Worm (Caenorhabditis elegans) whole organism, mixed stage, embryonic: Measurements from ENCODE around the gene F57A8.6.
A peak's percentile ranks its signal among the peaks of the same experiment; 100 is the strongest.

Source experiments
- M03D4.4 ChIP-seq: sonication (generic microtip); optimal IDR thresholded peaks from 2 replicates; lab custom pipeline; 2017; ENCODE audit warnings: mild to moderate bottlenecking, missing genetic modification characterization, missing compliant biosample characterization
- bed-3 ChIP-seq: fragments of 200-800 bp; sonication (Bioruptor generic); optimal IDR thresholded peaks from 3 replicates; lab custom pipeline; 2018; ENCODE audit warnings: mild to moderate bottlenecking, missing genetic modification characterization, moderate library complexity, missing compliant biosample characterization
- blmp-1 ChIP-seq: fragments of 150-350 bp; optimal IDR thresholded peaks from 2 replicates; lab custom pipeline; 2014; ENCODE audit warnings: missing biosample characterization, missing genetic modification characterization
- ceh-39 ChIP-seq: fragments of 150-350 bp; optimal IDR thresholded peaks from 2 replicates; lab custom pipeline; 2014; ENCODE audit warnings: missing biosample characterization, missing genetic modification characterization
- ceh-43 ChIP-seq: fragments of 200-800 bp; sonication (Bioruptor generic); optimal IDR thresholded peaks from 2 replicates; lab custom pipeline; 2018; ENCODE audit warnings: mild to moderate bottlenecking, missing genetic modification characterization, moderate library complexity, missing compliant biosample characterization
- ceh-83 ChIP-seq: fragments of 200-800 bp; sonication (Bioruptor generic); optimal IDR thresholded peaks from 2 replicates; lab custom pipeline; 2018; ENCODE audit warnings: mild to moderate bottlenecking, missing genetic modification characterization, missing compliant biosample characterization
- ces-1 ChIP-seq: fragments of 150-350 bp; optimal IDR thresholded peaks from 2 replicates; lab custom pipeline; 2014; ENCODE audit warnings: missing biosample characterization, missing genetic modification reagents, missing genetic modification characterization
- cnd-1 ChIP-seq: fragments of 200-800 bp; sonication (Bioruptor generic); optimal IDR thresholded peaks from 2 replicates; lab custom pipeline; 2018; ENCODE audit warnings: mild to moderate bottlenecking, missing genetic modification characterization, missing compliant biosample characterization
- drap-1 ChIP-seq: fragments of 200-800 bp; sonication (Bioruptor generic); optimal IDR thresholded peaks from 3 replicates; lab custom pipeline; 2018; ENCODE audit warnings: mild to moderate bottlenecking, missing genetic modification characterization, missing compliant biosample characterization
- elt-1 ChIP-seq: sonication (generic microtip); optimal IDR thresholded peaks from 2 replicates; lab custom pipeline; 2017; ENCODE audit warnings: missing genetic modification characterization, mild to moderate bottlenecking, missing compliant biosample characterization, antibody characterized with exemption, moderate library complexity, borderline replicate concordance; ENCODE audit not compliant: insufficient read depth
- elt-3 ChIP-seq: fragments of 150-350 bp; optimal IDR thresholded peaks from 2 replicates; lab custom pipeline; 2014; ENCODE audit warnings: missing biosample characterization, missing genetic modification characterization
- ham-2 ChIP-seq: fragments of 200-800 bp; sonication (Bioruptor generic); optimal IDR thresholded peaks from 2 replicates; lab custom pipeline; 2018; ENCODE audit warnings: mild to moderate bottlenecking, missing genetic modification characterization, missing compliant biosample characterization
- hlh-1 ChIP-seq: fragments of 150-350 bp; optimal IDR thresholded peaks from 2 replicates; lab custom pipeline; 2014; ENCODE audit warnings: missing biosample characterization, missing genetic modification reagents, missing genetic modification characterization
- lin-13 ChIP-seq: fragments of 150-350 bp; optimal IDR thresholded peaks from 2 replicates; lab custom pipeline; 2014; ENCODE audit warnings: missing biosample characterization, missing genetic modification characterization
- lin-32 ChIP-seq: fragments of 200-800 bp; sonication (Bioruptor generic); optimal IDR thresholded peaks from 2 replicates; lab custom pipeline; 2018; ENCODE audit warnings: mild to moderate bottlenecking, missing genetic modification characterization, missing compliant biosample characterization
- lsy-2 ChIP-seq: fragments of 150-350 bp; optimal IDR thresholded peaks from 2 replicates; lab custom pipeline; 2014; ENCODE audit warnings: missing biosample characterization, missing genetic modification characterization
- mab-5 ChIP-seq: fragments of 150-350 bp; optimal IDR thresholded peaks from 2 replicates; lab custom pipeline; 2014; ENCODE audit warnings: missing biosample characterization, missing genetic modification characterization
- mep-1 ChIP-seq: fragments of 150-350 bp; optimal IDR thresholded peaks from 2 replicates; lab custom pipeline; 2017; ENCODE audit warnings: missing biosample characterization, missing genetic modification reagents, missing genetic modification characterization, inconsistent platforms
- mls-2 ChIP-seq: sonication (generic microtip); optimal IDR thresholded peaks from 2 replicates; lab custom pipeline; 2016; ENCODE audit warnings: mild to moderate bottlenecking, missing genetic modification characterization, moderate library complexity, missing compliant biosample characterization
- nhr-12 ChIP-seq: fragments of 150-350 bp; optimal IDR thresholded peaks from 2 replicates; lab custom pipeline; 2014; ENCODE audit warnings: missing biosample characterization, missing genetic modification characterization
- nhr-2 ChIP-seq: fragments of 150-350 bp; optimal IDR thresholded peaks from 2 replicates; lab custom pipeline; 2014; ENCODE audit warnings: missing biosample characterization, missing genetic modification characterization
- nhr-237 ChIP-seq: fragments of 150-350 bp; optimal IDR thresholded peaks from 2 replicates; lab custom pipeline; 2014; ENCODE audit warnings: missing biosample characterization, missing genetic modification characterization
- nhr-28 ChIP-seq: fragments of 150-350 bp; optimal IDR thresholded peaks from 2 replicates; lab custom pipeline; 2014; ENCODE audit warnings: missing biosample characterization, missing genetic modification characterization
- nhr-76 ChIP-seq: sonication (generic microtip); optimal IDR thresholded peaks from 2 replicates; lab custom pipeline; 2017; ENCODE audit warnings: missing biosample characterization, missing genetic modification characterization
- pha-4 ChIP-seq: fragments of 150-350 bp; optimal IDR thresholded peaks from 2 replicates; lab custom pipeline; 2018; ENCODE audit warnings: missing biosample characterization, missing genetic modification reagents, missing genetic modification characterization
- sptf-1 ChIP-seq: sonication (generic microtip); optimal IDR thresholded peaks from 2 replicates; lab custom pipeline; 2017; ENCODE audit warnings: mild to moderate bottlenecking, missing genetic modification characterization, moderate library complexity, missing compliant biosample characterization
- unc-120 ChIP-seq: sonication (generic microtip); optimal IDR thresholded peaks from 2 replicates; lab custom pipeline; 2017; ENCODE audit warnings: missing genetic modification characterization, missing compliant biosample characterization; ENCODE audit not compliant: poor library complexity, severe bottlenecking
- unc-62 ChIP-seq: fragments of 150-350 bp; optimal IDR thresholded peaks from 2 replicates; lab custom pipeline; 2014; ENCODE audit warnings: missing biosample characterization, missing genetic modification reagents, missing genetic modification characterization
- zip-8 ChIP-seq: fragments of 150-350 bp; optimal IDR thresholded peaks from 2 replicates; lab custom pipeline; 2014; ENCODE audit warnings: missing biosample characterization, missing genetic modification characterization

Gene F57A8.6

ce11 chrV:10041484-10041883 is 32.2 kb downstream of the F57A8.6 start:
- TF ChIP-seq ceh-39 (no peak), sptf-1 (tag; lab: Kevin White, UChicago) (peak; percentile 63)
- TF ChIP-seq, all 35 proteins: peak for 1

DNA sequence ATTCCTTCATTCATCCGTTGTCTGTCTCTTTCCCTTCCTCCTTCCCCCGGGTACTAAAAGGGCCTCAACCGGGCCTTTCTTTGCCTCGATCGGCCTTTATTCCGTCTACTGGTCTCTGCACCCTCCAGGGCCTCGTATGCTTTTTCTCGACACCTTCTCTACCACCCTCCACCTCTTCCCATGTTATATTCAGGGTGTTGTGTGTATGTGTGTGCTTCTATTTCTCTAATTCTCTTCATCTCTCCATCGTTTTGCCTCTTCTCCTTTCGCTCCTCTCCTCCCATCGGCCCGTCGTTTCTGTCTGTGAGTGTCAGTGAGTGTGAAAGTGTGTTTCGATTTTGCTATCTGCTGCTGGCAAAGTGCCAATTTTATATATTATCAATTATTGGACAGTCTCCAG is 33.9 kb downstream of the F57A8.6 start:
- TF ChIP-seq elt-3 (tag; lab: Kevin White, UChicago), result no peak
- TF ChIP-seq bed-3 (GFP tag; lab: Kevin White, UChicago), result peak; percentile 20
- no peak for TF ChIP-seq ceh-43 (GFP tag; lab: Kevin White, UChicago)
- peak; percentile 22 for TF ChIP-seq pha-4 (tag; lab: Kevin White, UChicago)
- peak; percentile 18 for TF ChIP-seq drap-1 (GFP tag; lab: Kevin White, UChicago)
- peak; percentile 60 for TF ChIP-seq hlh-1
- TF ChIP-seq blmp-1 (tag; lab: Kevin White, UChicago), result no peak
- peak; percentile 68 for TF ChIP-seq sptf-1 (tag; lab: Kevin White, UChicago)
- peak; percentile 29 for TF ChIP-seq ceh-39
- peak; percentile 11 for TF ChIP-seq cnd-1 (tag; lab: Kevin White, UChicago)
- TF ChIP-seq unc-62, result peak; percentile 49
- TF ChIP-seq ham-2 (GFP tag; lab: Kevin White, UChicago), result peak; percentile 41
- TF ChIP-seq nhr-237 (tag; lab: Kevin White, UChicago), result peak; percentile 15
- TF ChIP-seq nhr-76 (tag; lab: Kevin White, UChicago), result no peak
- TF ChIP-seq mab-5 (tag; lab: Kevin White, UChicago), result no peak
- TF ChIP-seq M03D4.4 (tag; lab: Kevin White, UChicago), result peak; percentile 10
- TF ChIP-seq mep-1 (tag; lab: Kevin White, UChicago), result peak; percentile 50
- TF ChIP-seq mls-2 (tag; lab: Kevin White, UChicago), result peak; percentile 63
- TF ChIP-seq nhr-28, result no peak
- TF ChIP-seq nhr-2 (tag; lab: Kevin White, UChicago), result peak; percentile 67
- TF ChIP-seq lsy-2, result peak; percentile 74
- TF ChIP-seq lin-13 (tag; lab: Kevin White, UChicago), result peak; percentile 69
- peak; percentile 78 for TF ChIP-seq unc-120 (tag; lab: Kevin White, UChicago)
- TF ChIP-seq ces-1 (GFP tag; lab: Kevin White, UChicago), result peak; percentile 58

DNA sequence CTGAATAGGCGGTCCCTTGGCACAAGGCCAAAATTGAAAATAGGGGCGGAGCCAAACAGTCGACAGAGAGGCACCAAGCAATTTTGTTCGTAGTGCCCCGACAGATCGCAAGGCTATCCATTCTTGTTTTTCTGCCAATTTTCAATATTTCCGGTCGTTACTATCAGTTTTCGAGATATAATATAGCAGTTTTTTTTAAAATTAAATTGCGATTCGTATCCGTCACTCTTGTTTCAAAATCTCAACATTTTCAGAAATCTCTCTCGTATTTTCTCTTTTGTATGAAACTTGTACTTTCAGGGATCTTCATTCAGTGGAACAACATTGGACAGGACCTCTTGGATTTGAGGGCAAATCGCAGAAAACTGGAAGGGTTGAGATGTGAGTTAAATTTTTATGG is 36.7 kb downstream of the F57A8.6 start, which contains the start of gene F57A8.1:
Gene F57A8.1, plus strand, starts transcription at position 301 of the 400 bp plus-strand sequence.
- TF ChIP-seq ces-1 (GFP tag; lab: Kevin White, UChicago) (no peak), nhr-237 (tag; lab: Kevin White, UChicago) (no peak), sptf-1 (tag; lab: Kevin White, UChicago) (no peak)
- TF ChIP-seq, all 35 proteins: peak for 0

ce11 chrV:10036275-10036674 is 37.4 kb downstream of the F57A8.6 start, which contains the start of gene T06E8.2:
TSS of gene T06E8.2 (minus strand) at chrV:10036413.
- TF ChIP-seq unc-120 (tag; lab: Kevin White, UChicago) (peak; percentile 56), ces-1 (GFP tag; lab: Kevin White, UChicago) (peak; percentile 22), bed-3 (GFP tag; lab: Kevin White, UChicago) (no peak), lin-32 (peak; percentile 71), ceh-83 (GFP tag; lab: Kevin White, UChicago) (peak; percentile 5), nhr-12 (no peak), ham-2 (GFP tag; lab: Kevin White, UChicago) (peak; percentile 7), nhr-2 (tag; lab: Kevin White, UChicago) (no peak), cnd-1 (tag; lab: Kevin White, UChicago) (peak; percentile 82)

ce11 chrV:10035586-10035985 is 38.1 kb downstream of the F57A8.6 start:
- TF ChIP-seq ces-1 (GFP tag; lab: Kevin White, UChicago) (peak; percentile 79), elt-1 (tag; lab: Kevin White, UChicago) (no peak), nhr-76 (tag; lab: Kevin White, UChicago) (no peak), mab-5 (tag; lab: Kevin White, UChicago) (no peak), blmp-1 (tag; lab: Kevin White, UChicago) (peak; percentile 94), ceh-43 (GFP tag; lab: Kevin White, UChicago) (peak; percentile 30), zip-8 (tag; lab: Kevin White, UChicago) (no peak)
